Fruit fly (Drosophila melanogaster) whole organism, wandering third instar larva: ENCODE results near the gene CG33160.

ENCODE experiments used
- Abd-B ChIP-seq: fragments of >200 bp; optimal IDR thresholded peaks from 2 replicates; lab custom pipeline; 2017; ENCODE audit warnings: missing biosample characterization, missing genetic modification characterization
- CG32264 ChIP-seq: fragments of 200-800 bp; sonication (Bioruptor generic); optimal IDR thresholded peaks from 2 replicates; lab custom pipeline; 2016; ENCODE audit warnings: missing biosample characterization, missing genetic modification characterization
- CG9705 ChIP-seq: fragments of 200-800 bp; sonication (Bioruptor generic); optimal IDR thresholded peaks from 2 replicates; lab custom pipeline; 2018; ENCODE audit warnings: missing biosample characterization, mild to moderate bottlenecking, missing genetic modification characterization
- CrebA ChIP-seq: fragments of 200-800 bp; sonication (Bioruptor generic); optimal IDR thresholded peaks from 2 replicates; lab custom pipeline; 2016; ENCODE audit warnings: missing biosample characterization, mild to moderate bottlenecking, missing genetic modification characterization, borderline replicate concordance
- Dfd ChIP-seq: fragments of >200 bp; optimal IDR thresholded peaks from 2 replicates; lab custom pipeline; 2017; ENCODE audit warnings: missing biosample characterization, missing genetic modification characterization
- Dif ChIP-seq: fragments of 200-275, 200-300 bp; sonication (Bioruptor generic); optimal IDR thresholded peaks from 2 replicates; lab custom pipeline; 2018; ENCODE audit warnings: missing biosample characterization, missing genetic modification characterization; ENCODE audit not compliant: partially characterized antibody
- GATAd ChIP-seq: sonication (Bioruptor generic); optimal IDR thresholded peaks from 2 replicates; lab custom pipeline; 2016; ENCODE audit warnings: missing biosample characterization, missing genetic modification characterization
- HLH106 ChIP-seq: fragments of 200-800 bp; optimal IDR thresholded peaks from 3 replicates; lab custom pipeline; 2019; ENCODE audit warnings: missing biosample characterization, mild to moderate bottlenecking, missing genetic modification characterization, moderate library complexity
- Hnf4 ChIP-seq: fragments of 200-800 bp; sonication (Bioruptor generic); optimal IDR thresholded peaks from 2 replicates; lab custom pipeline; 2016; ENCODE audit warnings: missing biosample characterization, mild to moderate bottlenecking, missing genetic modification characterization
- Hr83 ChIP-seq: fragments of 200-300 bp; sonication (Bioruptor generic); optimal IDR thresholded peaks from 2 replicates; lab custom pipeline; 2016; ENCODE audit warnings: missing biosample characterization, mild to moderate bottlenecking, missing genetic modification characterization, moderate library complexity; ENCODE audit not compliant: poor library complexity, severe bottlenecking
- Jra ChIP-seq: sonication (Bioruptor generic); optimal IDR thresholded peaks from 2 replicates; lab custom pipeline; 2016; ENCODE audit warnings: missing biosample characterization, missing genetic modification characterization
- Mio ChIP-seq: sonication (Bioruptor generic); optimal IDR thresholded peaks from 2 replicates; lab custom pipeline; 2016; ENCODE audit warnings: missing biosample characterization, missing genetic modification characterization
- Myc ChIP-seq: fragments of >200 bp; optimal IDR thresholded peaks from 2 replicates; lab custom pipeline; 2017
- N ChIP-seq: fragments of >200 bp; optimal IDR thresholded peaks from 2 replicates; lab custom pipeline; 2018; ENCODE audit warnings: missing biosample characterization, missing external identifiers, missing genetic modification characterization
- OdsH ChIP-seq: fragments of 200-800 bp; sonication (Bioruptor generic); optimal IDR thresholded peaks from 2 replicates; lab custom pipeline; 2016; ENCODE audit warnings: missing biosample characterization, mild to moderate bottlenecking, missing genetic modification characterization
- Rel ChIP-seq, 2 experiments: fragments of 200-800 bp; sonication (Bioruptor generic) in 1 of 2; optimal IDR thresholded peaks; 2 replicates in 1 of 2; 3 replicates in 1 of 2; lab custom pipeline; 2016 to 2019; ENCODE audit warnings: mild to moderate bottlenecking in 2 of 2, missing biosample characterization in 2 of 2, missing genetic modification characterization in 2 of 2, moderate library complexity in 1 of 2
- Sp1 ChIP-seq: fragments of 200-800 bp; sonication (Bioruptor generic); optimal IDR thresholded peaks from 3 replicates; lab custom pipeline; 2019; ENCODE audit warnings: missing biosample characterization, mild to moderate bottlenecking, missing genetic modification characterization, moderate library complexity
- Vsx2 ChIP-seq: fragments of 200-300, 225-300 bp; sonication (Bioruptor generic); optimal IDR thresholded peaks from 2 replicates; lab custom pipeline; 2018; ENCODE audit warnings: missing biosample characterization, missing genetic modification characterization; ENCODE audit not compliant: partially characterized antibody
- br ChIP-seq: fragments of 200-800 bp; sonication (Bioruptor generic); optimal IDR thresholded peaks from 2 replicates; lab custom pipeline; 2016; ENCODE audit warnings: missing biosample characterization, missing genetic modification characterization
- brk ChIP-seq: fragments of 200-800 bp; sonication (Bioruptor generic); optimal IDR thresholded peaks from 2 replicates; lab custom pipeline; 2016; ENCODE audit warnings: missing biosample characterization, mild to moderate bottlenecking, missing genetic modification characterization
- dl ChIP-seq, 2 experiments: fragments of 175-275, 200-275 bp in 1 of 2; fragments of 200-275 bp in 1 of 2; sonication (Bioruptor generic); optimal IDR thresholded peaks; lab custom pipeline; 2018; ENCODE audit warnings: mild to moderate bottlenecking in 2 of 2, missing biosample characterization in 2 of 2, missing genetic modification characterization in 2 of 2, moderate library complexity in 2 of 2; ENCODE audit not compliant: partially characterized antibody in 2 of 2, insufficient read depth in 1 of 2
- dmrt93B ChIP-seq: fragments of 200-800 bp; sonication (Bioruptor generic); optimal IDR thresholded peaks from 2 replicates; lab custom pipeline; 2018; ENCODE audit warnings: missing biosample characterization, mild to moderate bottlenecking, missing genetic modification characterization
- dsf ChIP-seq: sonication (Bioruptor generic); optimal IDR thresholded peaks from 2 replicates; lab custom pipeline; 2016; ENCODE audit warnings: missing biosample characterization, missing genetic modification characterization, borderline replicate concordance
- ey ChIP-seq: fragments of 200-800 bp; sonication (Bioruptor generic); optimal IDR thresholded peaks from 2 replicates; lab custom pipeline; 2016; ENCODE audit warnings: missing biosample characterization, missing genetic modification characterization
- foxo ChIP-seq, 2 experiments: fragments of 200-800 bp; sonication (Bioruptor generic); optimal IDR thresholded peaks; 2 replicates in 1 of 2; 3 replicates in 1 of 2; lab custom pipeline; 2016 to 2017; ENCODE audit warnings: missing biosample characterization in 2 of 2, missing genetic modification characterization in 2 of 2
- fru ChIP-seq: fragments of 200-800 bp; sonication (Bioruptor generic); optimal IDR thresholded peaks from 3 replicates; lab custom pipeline; 2016; ENCODE audit warnings: missing biosample characterization, mild to moderate bottlenecking, missing genetic modification characterization
- pan ChIP-seq: fragments of >200 bp; optimal IDR thresholded peaks from 2 replicates; lab custom pipeline; 2017
- psq ChIP-seq: fragments of 200-800 bp; sonication (Bioruptor generic); optimal IDR thresholded peaks from 3 replicates; lab custom pipeline; 2017; ENCODE audit warnings: missing biosample characterization, mild to moderate bottlenecking, missing genetic modification characterization, moderate library complexity
- rgr ChIP-seq: fragments of 200-800 bp; sonication (Bioruptor generic); optimal IDR thresholded peaks from 3 replicates; lab custom pipeline; 2016; ENCODE audit warnings: missing biosample characterization, mild to moderate bottlenecking, missing genetic modification characterization
- sage ChIP-seq: fragments of 200-800 bp; sonication (Bioruptor generic); optimal IDR thresholded peaks from 2 replicates; lab custom pipeline; 2016; ENCODE audit warnings: missing biosample characterization, mild to moderate bottlenecking, missing genetic modification characterization
- sv ChIP-seq: fragments of 200-800 bp; sonication (Bioruptor generic); optimal IDR thresholded peaks from 3 replicates; lab custom pipeline; 2016; ENCODE audit warnings: missing biosample characterization, missing genetic modification characterization
- tai ChIP-seq: sonication (Bioruptor generic); optimal IDR thresholded peaks from 2 replicates; lab custom pipeline; 2016; ENCODE audit warnings: missing biosample characterization, missing genetic modification characterization
- usp ChIP-seq: fragments of >200 bp; optimal IDR thresholded peaks from 2 replicates; lab custom pipeline; 2017; ENCODE audit warnings: missing biosample characterization, missing genetic modification characterization
- woc ChIP-seq: sonication (Bioruptor generic); optimal IDR thresholded peaks from 2 replicates; lab custom pipeline; 2016; ENCODE audit warnings: missing biosample characterization, mild to moderate bottlenecking, missing genetic modification characterization

CG33160 gene

dm6 chr3L:3178530-3179096 lies 27.6 kb downstream of the CG33160 start, which contains the start of the genes MnM and Girdin:
Gene MnM, minus strand, starts transcription at chr3L:3178580.
Gene Girdin, plus strand, starts transcription at chr3L:3178930.
- TF ChIP-seq fru (GFP tag; lab: Kevin White, UChicago) (peak; percentile 70), dmrt93B (GFP tag; lab: Kevin White, UChicago) (peak; percentile 19), Rel (GFP tag; optimal IDR thresholded peaks at IDR 0.05; lab: Kevin White, UChicago) (no peak), Rel (tag; optimal IDR thresholded peaks at IDR 0.05; lab: Kevin White, UChicago) (no peak), OdsH (GFP tag; lab: Kevin White, UChicago) (peak; percentile 55), sv (peak; percentile 67), Vsx2 (GFP tag; lab: Kevin White, UChicago) (no peak), Dif (no peak), foxo (GFP tag; optimal IDR thresholded peaks at IDR 0.05; lab: Kevin White, UChicago) (peak in 1 of 2 experiments; percentile 82), Sp1 (GFP tag; lab: Kevin White, UChicago) (no peak), Hnf4 (GFP tag; lab: Kevin White, UChicago) (no peak), CG32264 (GFP tag; lab: Kevin White, UChicago) (no peak), CG9705 (GFP tag; lab: Kevin White, UChicago) (no peak), brk (GFP tag; lab: Kevin White, UChicago) (no peak), GATAd (GFP tag; lab: Kevin White, UChicago) (peak; percentile 12), ey (GFP tag; lab: Kevin White, UChicago) (peak; percentile 69), Myc (lab: Kevin White, UChicago) (peak; percentile 94), psq (GFP tag; lab: Kevin White, UChicago) (no peak), Dfd (GFP tag; lab: Kevin White, UChicago) (no peak), HLH106 (tag; lab: Kevin White, UChicago) (peak; percentile 65), Hr83 (peak; percentile 57), woc (GFP tag; lab: Kevin White, UChicago) (peak; percentile 89), br (peak; percentile 73), dsf (GFP tag; lab: Kevin White, UChicago) (no peak), CrebA (GFP tag; lab: Kevin White, UChicago) (no peak), rgr (no peak), Jra (GFP tag; lab: Kevin White, UChicago) (no peak), pan (no peak), Abd-B (GFP tag; lab: Kevin White, UChicago) (no peak)

- TF ChIP-seq dl (GFP tag; optimal IDR thresholded peaks at IDR 0.05; lab: Kevin White, UChicago; ENCODE audit: insufficient read depth in 1 of 2, partially characterized antibody in 2 of 2) (no peak), woc (GFP tag; lab: Kevin White, UChicago) (no peak), Mio (GFP tag; lab: Kevin White, UChicago) (no peak), Dif (no peak), Hr83 (no peak), pan (no peak), GATAd (GFP tag; lab: Kevin White, UChicago) (no peak), Hnf4 (GFP tag; lab: Kevin White, UChicago) (no peak), Abd-B (GFP tag; lab: Kevin White, UChicago) (no peak), tai (GFP tag; lab: Kevin White, UChicago) (no peak), Myc (lab: Kevin White, UChicago) (no peak), rgr (no peak), Dfd (GFP tag; lab: Kevin White, UChicago) (no peak)
Measured at dm6 chr3L:3177872-3178271, 28.3 kb downstream of the CG33160 start.

- TF ChIP-seq brk (GFP tag; lab: Kevin White, UChicago) (no peak), fru (GFP tag; lab: Kevin White, UChicago) (no peak), Mio (GFP tag; lab: Kevin White, UChicago) (no peak), N (GFP tag; lab: Kevin White, UChicago) (no peak), Myc (lab: Kevin White, UChicago) (no peak), Dif (no peak)
Measured at dm6 chr3L:3172445-3172844, 33.7 kb downstream of the CG33160 start, which contains the start of gene CG14963. Gene CG14963, minus strand, starts transcription at chr3L:3172545.

- TF ChIP-seq usp (GFP tag; lab: Kevin White, UChicago) (no peak), sage (GFP tag; lab: Kevin White, UChicago) (no peak), HLH106 (tag; lab: Kevin White, UChicago) (no peak)
Measured at dm6 chr3L:3169107-3169506, 37.1 kb downstream of the CG33160 start, which contains the start of the genes CG32278 and CG32281. Gene CG32278, plus strand, starts transcription at chr3L:3169286. Gene CG32281, plus strand, starts transcription at chr3L:3169375.
